Worm (Caenorhabditis elegans) whole organism, L1 larva: ENCODE results near the gene R05D3.8.

ENCODE experiments used
- C34B4.2 ChIP-seq: sonication (generic microtip); optimal IDR thresholded peaks from 2 replicates; lab custom pipeline; 2017; ENCODE audit warnings: mild to moderate bottlenecking, missing genetic modification characterization, missing compliant biosample characterization
- efl-1 ChIP-seq, 4 experiments: fragments of 150-350 bp; optimal IDR thresholded peaks in 3 of 4; peaks in 1 of 4; 1 replicate in 1 of 4; 2 replicates in 3 of 4; lab custom pipeline; 2014; ENCODE audit warnings: missing biosample characterization in 2 of 4, missing genetic modification characterization in 2 of 4, missing genetic modification reagents in 2 of 4
- jun-1 ChIP-seq: fragments of 150-350 bp; optimal IDR thresholded peaks from 2 replicates; lab custom pipeline; 2014; ENCODE audit warnings: missing biosample characterization, missing genetic modification reagents, missing genetic modification characterization
- lin-13 ChIP-seq: fragments of 150-350 bp; optimal IDR thresholded peaks from 2 replicates; lab custom pipeline; 2014; ENCODE audit warnings: missing biosample characterization, missing genetic modification reagents, missing genetic modification characterization
- lin-15B ChIP-seq: fragments of 150-350 bp; sonication (generic microtip); optimal IDR thresholded peaks from 3 replicates; lab custom pipeline; 2014; ENCODE audit warnings: missing biosample characterization, missing genetic modification characterization
- nhr-11 ChIP-seq: fragments of 150-350 bp; optimal IDR thresholded peaks from 2 replicates; lab custom pipeline; 2014; ENCODE audit warnings: missing biosample characterization, missing genetic modification characterization
- tlp-1 ChIP-seq: fragments of 150-350 bp; optimal IDR thresholded peaks from 2 replicates; lab custom pipeline; 2014; ENCODE audit warnings: missing biosample characterization, missing genetic modification characterization

ce11 chrIII:8370846-8371257 lies 12.7 kb upstream of the R05D3.8 start:
- no peak for TF ChIP-seq jun-1 (tag; lab: Kevin White, UChicago)
- TF ChIP-seq C34B4.2: no peak
- no peak for TF ChIP-seq nhr-11 (tag; lab: Kevin White, UChicago)
- no peak for TF ChIP-seq tlp-1
- no peak for TF ChIP-seq lin-15B
- TF ChIP-seq lin-13 (GFP tag; lab: Kevin White, UChicago): no peak
- TF ChIP-seq efl-1 (optimal IDR thresholded peaks at IDR 0.05; lab: Kevin White, UChicago): peak in 1 of 2 experiments; percentile 20
- peak; percentile 8 to 66 for TF ChIP-seq efl-1 (GFP tag; optimal IDR thresholded peaks at IDR 0.05 in 1 of 2; lab: Kevin White, UChicago)
